Worm (Caenorhabditis elegans): ENCODE measurements around the gene Y58A7A.2.

Gene Y58A7A.2

DNA sequence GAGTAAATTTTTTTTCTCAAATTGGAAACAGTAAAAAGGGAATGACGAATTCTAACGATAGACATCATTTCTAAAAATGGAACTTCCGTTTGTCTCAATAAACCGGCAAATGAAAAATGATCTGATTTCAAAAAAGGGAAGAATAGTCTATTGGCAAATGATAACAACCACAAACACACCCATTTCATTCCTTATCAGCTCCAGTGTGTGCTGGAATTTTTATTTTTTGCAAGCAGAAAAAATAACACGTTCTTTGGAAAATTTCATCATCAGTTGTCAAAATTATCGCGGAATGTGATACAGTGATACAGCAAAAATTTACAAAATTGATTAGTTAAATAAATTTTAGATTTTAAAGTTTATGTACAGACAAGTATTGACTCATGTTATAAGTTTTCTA, 4.6 kb downstream of the Y58A7A.2 start:
- no peak for TF ChIP-seq sma-9 (GFP tag; optimal IDR thresholded peaks at IDR 0.05)
- no peak for TF ChIP-seq sma-9 (tag; optimal IDR thresholded peaks at IDR 0.05)
- peak; percentile 58 for TF ChIP-seq crh-2 (tag; optimal IDR thresholded peaks at IDR 0.05)
- peak; percentile 86 for TF ChIP-seq fos-1 (tag; optimal IDR thresholded peaks at IDR 0.05)
- no peak for TF ChIP-seq ztf-1 (GFP tag; conservative IDR thresholded peaks at IDR 0.05)
- TF ChIP-seq nhr-12 (tag; optimal IDR thresholded peaks at IDR 0.05), result no peak

- TF ChIP-seq C34F6.9 (tag; optimal IDR thresholded peaks at IDR 0.05) (peak; percentile 82), fos-1 (tag; optimal IDR thresholded peaks at IDR 0.05) (peak; percentile 43), lin-13 (GFP tag; optimal IDR thresholded peaks at IDR 0.05) (peak; percentile 20), alr-1 (tag; optimal IDR thresholded peaks at IDR 0.05) (no peak), sma-9 (GFP tag; optimal IDR thresholded peaks at IDR 0.05) (peak; percentile 60), sma-9 (tag; optimal IDR thresholded peaks at IDR 0.05) (no peak), gmeb-1 (tag; optimal IDR thresholded peaks at IDR 0.05) (no peak), sem-4 (tag; optimal IDR thresholded peaks at IDR 0.05) (no peak), crh-2 (tag; optimal IDR thresholded peaks at IDR 0.05) (peak; percentile 44), nhr-25 (tag; optimal IDR thresholded peaks at IDR 0.05) (peak; percentile 70), nhr-21 (tag; optimal IDR thresholded peaks at IDR 0.05) (peak; percentile 46), F13H6.1 (tag; optimal IDR thresholded peaks at IDR 0.05) (peak; percentile 86), aly-2 (tag; optimal IDR thresholded peaks at IDR 0.05) (no peak), nhr-23 (tag; optimal IDR thresholded peaks at IDR 0.05) (no peak), blmp-1 (tag; optimal IDR thresholded peaks at IDR 0.05; ENCODE audit: insufficient read depth) (peak; percentile 77), zag-1 (tag; optimal IDR thresholded peaks at IDR 0.05) (peak; percentile 40), unc-55 (GFP tag; optimal IDR thresholded peaks at IDR 0.05) (peak; percentile 88), nhr-6 (tag; optimal IDR thresholded peaks at IDR 0.05) (peak; percentile 81), lin-11 (tag; optimal IDR thresholded peaks at IDR 0.05) (peak; percentile 6), nhr-129 (tag; optimal IDR thresholded peaks at IDR 0.05) (peak; percentile 86), ama-1 (optimal IDR thresholded peaks at IDR 0.05) (peak; percentile 68), elt-1 (tag; optimal IDR thresholded peaks at IDR 0.05) (no peak), Y55F3AM.14 (GFP tag; optimal IDR thresholded peaks at IDR 0.05) (peak; percentile 73), lsy-2 (tag; optimal IDR thresholded peaks at IDR 0.05) (peak; percentile 17 to 71), mdl-1 (tag; optimal IDR thresholded peaks at IDR 0.05) (peak; percentile 4 to 62)
Measured at ce11 chrV:5064761-5065421, 7.1 kb downstream of the Y58A7A.2 start, which contains the start of gene mlk-1. TSS of gene mlk-1 (minus strand) at chrV:5064811.

- TF ChIP-seq snpc-4 (tag; optimal IDR thresholded peaks at IDR 0.05), result no peak
- no peak for TF ChIP-seq mdl-1 (tag; optimal IDR thresholded peaks at IDR 0.05)
- TF ChIP-seq mab-5 (tag; optimal IDR thresholded peaks at IDR 0.05), result no peak
- TF ChIP-seq zag-1 (tag; optimal IDR thresholded peaks at IDR 0.05), result no peak
- TF ChIP-seq nhr-11 (tag; optimal IDR thresholded peaks at IDR 0.05), result no peak
- TF ChIP-seq lin-11 (tag; optimal IDR thresholded peaks at IDR 0.05), result no peak
- TF ChIP-seq egl-27 (tag; optimal IDR thresholded peaks at IDR 0.05), result no peak
- TF ChIP-seq nhr-10 (tag; optimal IDR thresholded peaks at IDR 0.05), result no peak
- no peak for TF ChIP-seq elt-1 (tag; optimal IDR thresholded peaks at IDR 0.05)
Measured at ce11 chrV:5053335-5053734, 18.6 kb downstream of the Y58A7A.2 start, which contains the start of gene cwp-4. TSS of gene cwp-4 (plus strand) at chrV:5053635.

DNA sequence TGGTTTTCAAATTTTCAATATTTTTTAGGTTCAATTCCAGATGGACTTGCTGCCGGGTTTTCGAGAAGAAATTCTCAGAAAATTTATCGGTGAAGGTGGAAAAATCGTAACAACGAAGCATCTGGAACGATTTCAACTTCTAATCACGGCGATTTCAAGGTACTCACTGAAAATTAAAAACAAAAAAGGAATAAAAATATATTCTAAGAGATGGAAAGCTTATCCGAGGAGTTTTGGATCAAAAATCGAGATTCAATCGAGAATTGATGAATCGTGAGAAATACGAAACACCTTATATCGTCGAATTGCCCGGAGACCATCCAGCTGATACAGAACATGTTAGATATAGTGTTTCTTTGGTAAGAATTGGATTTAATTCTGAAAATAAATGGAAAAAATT, 19.7 kb downstream of the Y58A7A.2 start, which contains the start of gene K11D12.12:
Gene K11D12.12 (plus strand): TSS at position 29 of the 400 bp plus-strand sequence.
- TF ChIP-seq unc-55 (GFP tag; optimal IDR thresholded peaks at IDR 0.05) (no peak), lsy-2 (tag; optimal IDR thresholded peaks at IDR 0.05) (no peak), sma-9 (GFP tag; optimal IDR thresholded peaks at IDR 0.05) (no peak), sma-9 (tag; optimal IDR thresholded peaks at IDR 0.05) (no peak), peb-1 (tag; optimal IDR thresholded peaks at IDR 0.05) (no peak), mab-5 (tag; optimal IDR thresholded peaks at IDR 0.05) (no peak), ceh-16 (tag; optimal IDR thresholded peaks at IDR 0.05) (no peak)

DNA sequence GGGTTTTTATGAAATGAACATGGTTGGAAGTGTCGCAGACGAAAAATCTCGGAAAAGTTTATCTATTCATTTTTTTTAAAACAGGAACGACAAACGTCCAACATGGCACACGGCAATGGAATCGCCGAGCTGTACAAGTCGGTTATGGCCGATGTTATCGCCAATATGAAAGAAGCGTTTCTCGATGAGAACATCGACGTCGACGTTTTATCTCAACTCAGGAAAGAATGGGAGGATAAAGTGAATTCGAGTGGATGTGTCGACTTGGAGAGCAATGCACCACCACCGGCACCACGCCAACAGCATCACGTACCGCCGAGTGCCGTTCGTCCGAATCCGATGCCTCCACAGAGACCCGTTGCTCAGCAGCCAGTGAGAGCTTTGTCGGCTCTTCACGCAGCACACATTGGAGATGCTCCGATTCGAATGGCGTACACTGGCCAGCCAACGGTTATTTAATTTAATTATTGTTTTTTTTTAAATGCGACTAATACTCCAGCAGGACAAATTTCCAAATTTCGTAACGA, 21.8 kb downstream of the Y58A7A.2 start:
- TF ChIP-seq zag-1 (tag; optimal IDR thresholded peaks at IDR 0.05) (no peak), sma-9 (GFP tag; optimal IDR thresholded peaks at IDR 0.05) (peak; percentile 3), sma-9 (tag; optimal IDR thresholded peaks at IDR 0.05) (no peak), sem-4 (tag; optimal IDR thresholded peaks at IDR 0.05) (no peak), lin-39 (tag; optimal IDR thresholded peaks at IDR 0.05) (no peak)
